Fruit fly (Drosophila melanogaster) S2 (cell line): Measurements from ENCODE around the gene Hrd3.

Experiments
- CG8478 ChIP-seq: fragments of >200 bp; optimal IDR thresholded peaks from 2 replicates; lab custom pipeline; 2018
- CTCF ChIP-seq, 2 experiments: fragments of >200 bp; optimal IDR thresholded peaks; 2 replicates each; lab custom pipeline; 2018

DNA sequence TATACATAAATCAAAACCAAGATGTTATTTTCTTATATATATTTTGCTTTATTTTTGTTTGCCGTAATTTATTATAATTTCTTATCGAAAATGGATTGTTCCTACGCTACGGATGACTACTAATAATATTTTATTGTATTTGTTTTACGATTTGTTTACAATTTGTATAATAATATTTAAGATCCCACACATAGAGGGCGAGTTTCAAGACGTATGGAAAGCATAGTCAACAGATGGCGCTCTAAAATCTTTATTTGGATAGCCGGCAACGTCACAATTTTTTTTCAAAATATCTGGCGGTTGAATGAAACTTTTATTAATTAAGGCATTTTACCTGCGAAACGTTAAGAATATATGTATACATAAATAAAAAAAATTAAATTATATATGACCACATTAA is 36.4 kb downstream of the Hrd3 start:
- TF ChIP-seq CTCF (optimal IDR thresholded peaks at IDR 0.05; lab: Kevin White, UChicago) (peak; percentile 54 to 90), CG8478 (lab: Kevin White, UChicago) (no peak)
